Worm (Caenorhabditis elegans): ENCODE measurements around the gene srh-89.
"Not testable (repeated sequence)": the region's sequence is repeated elsewhere in the genome, so short reads cannot be mapped to it uniquely, and the experiment has no call there.

srh-89 gene

ce11 chrV:7464696-7465095 is at the start of gene srh-89:
TSS of gene srh-89 (minus strand) at chrV:7464796.
- no peak for TF ChIP-seq unc-62 (GFP tag; optimal IDR thresholded peaks at IDR 0.05)

- not testable (repeated sequence) for TF ChIP-seq unc-62 (GFP tag; optimal IDR thresholded peaks at IDR 0.05)
These were observed 46.9 kb upstream of the srh-89 start, which contains the start of gene nhr-171 for ce11 chrV:7511465-7511864. TSS of gene nhr-171 (plus strand) at chrV:7511765.

- no peak for TF ChIP-seq unc-62 (GFP tag; optimal IDR thresholded peaks at IDR 0.05)
These were observed 44.0 kb upstream of the srh-89 start, which contains the start of the genes str-31 and nhr-172 for ce11 chrV:7508566-7509044. TSS of gene str-31 (minus strand) at chrV:7508666. TSS of gene nhr-172 (plus strand) at chrV:7508994.

- TF ChIP-seq unc-62 (GFP tag; optimal IDR thresholded peaks at IDR 0.05), result no peak
These were observed 41.6 kb upstream of the srh-89 start for ce11 chrV:7506207-7506606.

ce11 chrV:7504271-7504670 is 39.7 kb upstream of the srh-89 start, which contains the start of gene srh-229:
TSS of gene srh-229 (minus strand) at chrV:7504371.
- no peak for TF ChIP-seq unc-62 (GFP tag; optimal IDR thresholded peaks at IDR 0.05)

- TF ChIP-seq unc-62 (GFP tag; optimal IDR thresholded peaks at IDR 0.05), result no peak
These were observed 36.6 kb upstream of the srh-89 start for ce11 chrV:7501194-7501593.

- no peak for TF ChIP-seq unc-62 (GFP tag; optimal IDR thresholded peaks at IDR 0.05)
These were observed 32.8 kb upstream of the srh-89 start, which contains the start of gene srh-79 for ce11 chrV:7497440-7497839. TSS of gene srh-79 (plus strand) at chrV:7497740.

- TF ChIP-seq unc-62 (GFP tag; optimal IDR thresholded peaks at IDR 0.05), result no peak
These were observed 30.6 kb upstream of the srh-89 start, which contains the start of gene srbc-11 for ce11 chrV:7495189-7495588. TSS of gene srbc-11 (minus strand) at chrV:7495289.

ce11 chrV:7492924-7493323 is 28.3 kb upstream of the srh-89 start, which contains the start of gene srbc-10:
TSS of gene srbc-10 (minus strand) at chrV:7493024.
- TF ChIP-seq unc-62 (GFP tag; optimal IDR thresholded peaks at IDR 0.05), result no peak

ce11 chrV:7490340-7490739 is 25.7 kb upstream of the srh-89 start, which contains the start of gene srbc-9:
TSS of gene srbc-9 (minus strand) at chrV:7490440.
- no peak for TF ChIP-seq unc-62 (GFP tag; optimal IDR thresholded peaks at IDR 0.05)

- no peak for TF ChIP-seq unc-62 (GFP tag; optimal IDR thresholded peaks at IDR 0.05)
These were observed 22.9 kb upstream of the srh-89 start, which contains the start of gene srbc-7 for ce11 chrV:7487518-7487917. TSS of gene srbc-7 (minus strand) at chrV:7487618.

ce11 chrV:7485000-7485399 is 20.4 kb upstream of the srh-89 start, which contains the start of gene srbc-8:
TSS of gene srbc-8 (minus strand) at chrV:7485100.
- TF ChIP-seq unc-62 (GFP tag; optimal IDR thresholded peaks at IDR 0.05), result no peak

- no peak for TF ChIP-seq unc-62 (GFP tag; optimal IDR thresholded peaks at IDR 0.05)
These were observed 16.4 kb upstream of the srh-89 start, which contains the start of gene C18B10.6 for ce11 chrV:7480949-7481348. TSS of gene C18B10.6 (minus strand) at chrV:7481049.

ce11 chrV:7478404-7478803 is 13.8 kb upstream of the srh-89 start, which contains the start of gene str-190:
TSS of gene str-190 (minus strand) at chrV:7478504.
- no peak for TF ChIP-seq unc-62 (GFP tag; optimal IDR thresholded peaks at IDR 0.05)

ce11 chrV:7476766-7477165 is 12.2 kb upstream of the srh-89 start, which contains the start of gene srh-125:
TSS of gene srh-125 (minus strand) at chrV:7476866.
- TF ChIP-seq unc-62 (GFP tag; optimal IDR thresholded peaks at IDR 0.05), result no peak

- no peak for TF ChIP-seq unc-62 (GFP tag; optimal IDR thresholded peaks at IDR 0.05)
These were observed 8.2 kb upstream of the srh-89 start, which contains the start of gene str-28 for ce11 chrV:7472815-7473214. TSS of gene str-28 (minus strand) at chrV:7472915.

ce11 chrV:7465509-7465908 is 913 bp upstream of the srh-89 start, which contains the start of gene F25E5.1:
TSS of gene F25E5.1 (plus strand) at chrV:7465884.
- TF ChIP-seq unc-62 (GFP tag; optimal IDR thresholded peaks at IDR 0.05), result no peak

Data from whole organism, dauer.